Fruit fly (Drosophila melanogaster) whole organism, prepupa: ENCODE data around the gene Epp.

Experiments
- Hr39 ChIP-seq: fragments of 200-800 bp; sonication (Bioruptor generic); optimal IDR thresholded peaks from 2 replicates; lab custom pipeline; 2016; ENCODE audit warnings: missing biosample characterization, missing genetic modification characterization
- Sox15 ChIP-seq: fragments of 200-800 bp; sonication (Bioruptor generic); optimal IDR thresholded peaks from 3 replicates; lab custom pipeline; 2016; ENCODE audit warnings: missing biosample characterization, missing genetic modification characterization

- no peak for TF ChIP-seq Hr39 (GFP tag; lab: Kevin White, UChicago)
- no peak for TF ChIP-seq Sox15 (GFP tag; lab: Kevin White, UChicago)
Measured at dm6 chr3R:24014600-24014999, 21.9 kb upstream of the Epp start.
